Fruit fly (Drosophila melanogaster) whole organism, pupa: ENCODE data around the gene salt.

Source experiments
- CG14655 ChIP-seq: fragments of 200-800 bp; sonication (Bioruptor generic); optimal IDR thresholded peaks from 3 replicates; lab custom pipeline; 2017; ENCODE audit warnings: mild to moderate bottlenecking, missing biosample characterization, missing genetic modification reagents, missing genetic modification characterization
- CG17806 ChIP-seq: fragments of 200-800 bp; sonication (Bioruptor generic); optimal IDR thresholded peaks from 2 replicates; lab custom pipeline; 2018; ENCODE audit warnings: missing biosample characterization, mild to moderate bottlenecking, missing genetic modification characterization, moderate library complexity
- CG34367 ChIP-seq: fragments of 200-800 bp; sonication (Bioruptor generic); optimal IDR thresholded peaks from 2 replicates; lab custom pipeline; 2018; ENCODE audit warnings: missing biosample characterization, mild to moderate bottlenecking, missing genetic modification characterization
- CG8159 ChIP-seq: fragments of 200-800 bp; sonication (Bioruptor generic); optimal IDR thresholded peaks from 3 replicates; lab custom pipeline; 2018; ENCODE audit warnings: missing biosample characterization, mild to moderate bottlenecking, missing genetic modification characterization, moderate library complexity
- D1 ChIP-seq: fragments of 200-800 bp; sonication (Bioruptor generic); optimal IDR thresholded peaks from 2 replicates; lab custom pipeline; 2018; ENCODE audit warnings: missing biosample characterization, mild to moderate bottlenecking, missing genetic modification characterization, moderate library complexity
- rn ChIP-seq: fragments of 200-800 bp; sonication (Bioruptor generic); IDR thresholded peaks from 2 replicates; pipeline ENCODE4 v1.3.6; 2022; ENCODE audit warnings: missing biosample characterization, missing genetic modification characterization

DNA sequence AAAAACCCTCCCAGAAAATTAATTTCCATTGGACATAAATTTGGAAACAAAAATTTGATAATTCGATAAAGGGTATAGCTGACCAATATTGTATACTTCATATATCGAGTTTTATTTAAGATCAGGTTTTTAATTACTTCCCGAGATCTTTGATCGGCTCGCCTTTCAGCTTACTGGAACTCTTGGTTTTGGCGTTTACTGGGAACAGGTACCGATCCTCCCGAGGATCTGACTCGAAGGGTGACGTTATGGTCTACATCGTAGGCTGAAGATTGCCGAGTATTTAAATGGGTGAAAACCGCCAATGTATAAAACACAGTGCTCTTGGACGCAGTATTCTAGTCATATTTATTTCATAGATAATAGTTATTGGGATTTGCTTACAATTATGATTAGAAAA lies 46.3 kb downstream of the salt start, which contains the start of gene CG42693:
- TF ChIP-seq rn (no peak), D1 (tag; lab: Kevin White, UChicago) (no peak), CG34367 (tag; lab: Kevin White, UChicago) (no peak), CG8159 (no peak), CG14655 (GFP tag; lab: Kevin White, UChicago) (no peak), CG17806 (tag; lab: Kevin White, UChicago) (no peak)
